Fruit fly (Drosophila melanogaster) whole organism, adult: ENCODE data around the gene CG33947.
A peak's percentile ranks its signal among the peaks of the same experiment; 100 is the strongest.

Experiments
- CG11617 ChIP-seq: fragments of 200-800 bp; sonication (Bioruptor generic); optimal IDR thresholded peaks from 2 replicates; lab custom pipeline; 2017; ENCODE audit warnings: mild to moderate bottlenecking, missing biosample characterization, missing genetic modification reagents, missing genetic modification characterization
- CG12768 ChIP-seq: fragments of 200-800 bp; sonication (Bioruptor generic); optimal IDR thresholded peaks from 2 replicates; lab custom pipeline; 2017; ENCODE audit warnings: missing biosample characterization, missing genetic modification characterization, mild to moderate bottlenecking, moderate library complexity, missing genetic modification reagents
- CG14711 ChIP-seq: fragments of 200-800 bp; sonication (Bioruptor generic); optimal IDR thresholded peaks from 2 replicates; lab custom pipeline; 2018; ENCODE audit warnings: missing biosample characterization, mild to moderate bottlenecking, missing genetic modification characterization, moderate library complexity
- CG1620 ChIP-seq: fragments of 200-800 bp; sonication (Bioruptor generic); optimal IDR thresholded peaks from 2 replicates; lab custom pipeline; 2016; ENCODE audit warnings: missing biosample characterization, missing genetic modification characterization
- CG33017 ChIP-seq: fragments of 200-800 bp; sonication (Bioruptor generic); optimal IDR thresholded peaks from 2 replicates; lab custom pipeline; 2018; ENCODE audit warnings: missing biosample characterization, mild to moderate bottlenecking, missing genetic modification characterization, moderate library complexity
- CG5204 ChIP-seq: fragments of 200-800 bp; sonication (Bioruptor generic); optimal IDR thresholded peaks from 2 replicates; lab custom pipeline; 2016; ENCODE audit warnings: missing biosample characterization, missing genetic modification characterization
- CG7045 ChIP-seq: fragments of 200-800 bp; sonication (Bioruptor generic); optimal IDR thresholded peaks from 2 replicates; lab custom pipeline; 2017; ENCODE audit warnings: missing biosample characterization, mild to moderate bottlenecking, missing genetic modification characterization
- CG7101 ChIP-seq: fragments of 200-800 bp; sonication (Bioruptor generic); optimal IDR thresholded peaks from 2 replicates; lab custom pipeline; 2018; ENCODE audit warnings: missing biosample characterization, mild to moderate bottlenecking, missing genetic modification characterization, moderate library complexity
- Clk ChIP-seq: fragments of 200-800 bp; sonication (Bioruptor generic); optimal IDR thresholded peaks from 2 replicates; lab custom pipeline; 2017; ENCODE audit warnings: missing biosample characterization, missing genetic modification characterization
- Crg-1 ChIP-seq: fragments of 200-800 bp; sonication (Bioruptor generic); optimal IDR thresholded peaks from 2 replicates; lab custom pipeline; 2016; ENCODE audit warnings: missing biosample characterization, missing genetic modification characterization
- Hr96 ChIP-seq: fragments of 200-800 bp; sonication (Bioruptor generic); optimal IDR thresholded peaks from 2 replicates; lab custom pipeline; 2016; ENCODE audit warnings: missing biosample characterization, missing genetic modification characterization
- Mnt ChIP-seq: fragments of 200-800 bp; sonication (Bioruptor generic); optimal IDR thresholded peaks from 2 replicates; lab custom pipeline; 2016; ENCODE audit warnings: missing biosample characterization, mild to moderate bottlenecking, missing genetic modification characterization
- bab1 ChIP-seq: fragments of 200-800 bp; sonication (Bioruptor generic); optimal IDR thresholded peaks from 3 replicates; lab custom pipeline; 2019; ENCODE audit warnings: missing biosample characterization, mild to moderate bottlenecking, missing genetic modification characterization, moderate library complexity
- cic ChIP-seq: fragments of 200-800 bp; sonication (Bioruptor generic); optimal IDR thresholded peaks from 2 replicates; lab custom pipeline; 2017; ENCODE audit warnings: missing biosample characterization, mild to moderate bottlenecking, missing genetic modification characterization, moderate library complexity
- cnc ChIP-seq, 2 experiments: fragments of >200 bp; optimal IDR thresholded peaks; 2 replicates each; lab custom pipeline; 2017
- kay ChIP-seq: fragments of 200-800 bp; sonication (Bioruptor generic); peaks from one replicate; lab custom pipeline; 2016; ENCODE audit warnings: missing biosample characterization, missing genetic modification characterization, borderline replicate concordance
- ovo ChIP-seq: fragments of 200-800 bp; sonication (Bioruptor generic); optimal IDR thresholded peaks from 2 replicates; lab custom pipeline; 2016; ENCODE audit warnings: missing biosample characterization, missing genetic modification characterization
- pad ChIP-seq: fragments of 200-800 bp; sonication (Bioruptor generic); optimal IDR thresholded peaks from 3 replicates; lab custom pipeline; 2017; ENCODE audit warnings: missing biosample characterization, missing genetic modification characterization, mild to moderate bottlenecking, moderate library complexity, missing genetic modification reagents
- tj ChIP-seq: fragments of 200-800 bp; sonication (Bioruptor generic); optimal IDR thresholded peaks from 3 replicates; lab custom pipeline; 2017; ENCODE audit warnings: missing biosample characterization, mild to moderate bottlenecking, missing genetic modification characterization, moderate library complexity
- toe ChIP-seq: fragments of 200-800 bp; sonication (Bioruptor generic); optimal IDR thresholded peaks from 2 replicates; lab custom pipeline; 2016; ENCODE audit warnings: missing biosample characterization, missing genetic modification characterization

The CG33947 gene

DNA sequence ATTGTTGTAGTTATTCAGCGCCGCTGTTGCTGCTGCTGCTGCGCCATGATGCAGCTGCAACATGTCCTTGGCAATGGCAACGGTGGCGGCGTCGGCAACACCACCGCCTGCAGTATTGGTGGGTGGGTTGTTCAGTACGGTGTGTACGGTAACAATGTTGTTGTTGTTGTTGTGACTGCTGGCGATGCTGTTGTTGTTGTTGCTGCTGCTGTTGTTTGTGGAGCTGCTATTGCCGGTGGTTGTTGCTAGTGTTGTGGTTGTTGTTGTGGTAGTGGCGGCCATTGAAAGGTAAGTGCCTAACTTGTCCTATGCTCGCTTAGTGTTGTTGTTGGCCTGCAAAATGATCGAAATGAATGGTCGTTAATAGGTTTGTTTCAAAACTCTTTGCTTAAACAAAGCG, 21.4 kb downstream of the CG33947 start:
- no peak for TF ChIP-seq pad
- no peak for TF ChIP-seq CG33017
- TF ChIP-seq Mnt (GFP tag; lab: Kevin White, UChicago): no peak
- no peak for TF ChIP-seq kay (GFP tag; lab: Kevin White, UChicago)
- no peak for TF ChIP-seq Crg-1 (GFP tag; lab: Kevin White, UChicago)
- TF ChIP-seq Clk (GFP tag; lab: Kevin White, UChicago): no peak
- no peak for TF ChIP-seq cic

DNA sequence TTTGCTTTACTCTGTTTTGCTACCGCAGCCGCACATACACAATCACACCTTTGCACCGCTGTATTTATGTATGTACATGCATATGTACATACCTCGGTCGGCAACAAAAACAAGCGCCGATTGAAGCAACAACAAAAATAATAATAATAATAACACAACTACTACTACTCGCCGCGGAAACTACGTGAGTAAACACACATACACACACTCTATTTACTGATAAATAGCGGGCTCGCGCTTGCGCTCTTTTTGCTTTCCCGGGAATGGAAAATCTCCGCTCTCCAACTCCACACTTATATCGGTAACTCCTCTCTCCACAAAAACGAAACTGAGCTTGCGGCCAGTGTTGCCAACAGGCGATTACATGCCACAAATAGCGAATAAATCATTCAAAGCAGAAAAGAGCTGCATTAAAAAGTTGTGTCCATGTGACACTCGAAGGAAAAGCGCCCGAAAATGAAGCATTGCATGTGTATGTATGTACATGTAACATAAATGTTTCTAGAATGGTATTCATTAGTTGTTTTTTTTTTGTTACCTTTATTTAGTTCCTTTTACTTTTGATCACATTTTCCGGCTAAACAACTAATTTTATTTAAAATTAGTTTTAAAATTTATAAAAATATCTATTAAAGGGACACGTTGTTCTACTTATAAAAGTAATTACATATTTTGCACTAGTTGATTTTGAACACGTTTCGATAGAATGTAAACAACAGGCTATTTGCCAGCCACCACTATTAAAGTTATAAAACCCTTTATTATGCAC, 22.5 kb downstream of the CG33947 start:
- TF ChIP-seq Crg-1 (GFP tag; lab: Kevin White, UChicago) (peak; percentile 66), cnc (optimal IDR thresholded peaks at IDR 0.05; lab: Kevin White, UChicago) (no peak), Mnt (GFP tag; lab: Kevin White, UChicago) (peak; percentile 85), CG5204 (GFP tag; lab: Kevin White, UChicago) (no peak), toe (GFP tag; lab: Kevin White, UChicago) (no peak), CG1620 (no peak), CG14711 (tag; lab: Kevin White, UChicago) (peak; percentile 60), CG7045 (GFP tag; lab: Kevin White, UChicago) (peak; percentile 48), ovo (GFP tag; lab: Kevin White, UChicago) (peak; percentile 80), pad (peak; percentile 78), tj (GFP tag; lab: Kevin White, UChicago) (peak; percentile 40), Clk (GFP tag; lab: Kevin White, UChicago) (peak; percentile 54), kay (GFP tag; lab: Kevin White, UChicago) (peak; percentile 97), CG11617 (GFP tag; lab: Kevin White, UChicago) (no peak), CG12768 (GFP tag; lab: Kevin White, UChicago) (peak; percentile 68), cic (peak; percentile 98), CG33017 (peak; percentile 19), CG7101 (peak; percentile 70), Hr96 (GFP tag; lab: Kevin White, UChicago) (peak; percentile 34)

DNA sequence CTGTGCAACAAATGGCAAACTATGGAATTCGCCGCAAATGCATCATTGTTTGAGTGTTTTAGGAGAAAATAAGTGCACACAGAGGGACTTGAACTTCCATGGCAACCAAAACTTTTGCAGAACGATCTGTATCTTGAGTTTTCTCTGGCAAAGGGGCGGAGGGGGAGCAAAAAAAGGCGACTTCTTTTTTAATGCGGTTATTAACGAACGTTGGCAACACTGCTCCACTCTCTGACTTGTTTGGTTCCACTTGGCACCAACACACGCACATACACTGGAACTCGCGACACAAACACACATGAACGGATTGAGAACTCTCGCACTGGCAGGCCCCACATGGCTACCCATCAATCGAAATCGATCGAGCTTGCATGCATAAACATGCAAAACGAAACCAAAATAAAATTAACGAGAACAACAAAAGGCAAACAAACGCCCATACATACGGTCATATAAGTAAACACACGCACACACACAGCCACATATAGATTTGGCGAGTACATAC, 23.2 kb downstream of the CG33947 start:
- TF ChIP-seq CG11617 (GFP tag; lab: Kevin White, UChicago) (no peak), tj (GFP tag; lab: Kevin White, UChicago) (no peak), Mnt (GFP tag; lab: Kevin White, UChicago) (peak; percentile 7), CG7101 (no peak), cic (no peak), CG1620 (peak; percentile 20), CG12768 (GFP tag; lab: Kevin White, UChicago) (peak; percentile 15), Hr96 (GFP tag; lab: Kevin White, UChicago) (no peak), pad (peak; percentile 10), bab1 (GFP tag; lab: Kevin White, UChicago) (no peak), CG14711 (tag; lab: Kevin White, UChicago) (peak; percentile 77), Clk (GFP tag; lab: Kevin White, UChicago) (no peak), CG33017 (no peak), Crg-1 (GFP tag; lab: Kevin White, UChicago) (peak; percentile 56), ovo (GFP tag; lab: Kevin White, UChicago) (no peak), toe (GFP tag; lab: Kevin White, UChicago) (no peak), CG5204 (GFP tag; lab: Kevin White, UChicago) (no peak), kay (GFP tag; lab: Kevin White, UChicago) (no peak), CG7045 (GFP tag; lab: Kevin White, UChicago) (peak; percentile 1), cnc (optimal IDR thresholded peaks at IDR 0.05; lab: Kevin White, UChicago) (no peak)

DNA sequence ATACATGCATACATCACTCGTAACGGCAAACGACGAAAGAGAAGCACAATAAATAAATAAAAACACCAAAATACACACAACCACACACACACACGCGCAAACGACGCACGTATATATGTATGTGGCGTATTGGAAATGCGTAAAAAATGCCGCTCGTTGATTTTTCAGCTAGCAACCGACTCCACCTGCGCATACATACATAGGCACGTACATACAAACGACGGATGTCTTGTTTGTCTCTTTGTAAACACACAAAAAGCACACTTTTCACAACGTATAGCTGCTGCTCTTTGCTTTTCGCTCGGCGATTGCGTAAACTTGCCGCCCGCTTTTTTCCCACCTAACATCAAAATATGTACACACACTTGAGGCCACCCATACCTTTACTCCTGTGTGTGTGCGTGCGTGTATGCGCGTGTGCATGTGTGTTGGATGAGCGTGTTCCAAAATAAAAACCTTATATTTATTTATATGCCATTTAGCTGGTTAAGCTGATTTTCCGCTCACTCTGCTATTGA, 23.7 kb downstream of the CG33947 start:
- TF ChIP-seq ovo (GFP tag; lab: Kevin White, UChicago) (peak; percentile 47), CG5204 (GFP tag; lab: Kevin White, UChicago) (no peak)

DNA sequence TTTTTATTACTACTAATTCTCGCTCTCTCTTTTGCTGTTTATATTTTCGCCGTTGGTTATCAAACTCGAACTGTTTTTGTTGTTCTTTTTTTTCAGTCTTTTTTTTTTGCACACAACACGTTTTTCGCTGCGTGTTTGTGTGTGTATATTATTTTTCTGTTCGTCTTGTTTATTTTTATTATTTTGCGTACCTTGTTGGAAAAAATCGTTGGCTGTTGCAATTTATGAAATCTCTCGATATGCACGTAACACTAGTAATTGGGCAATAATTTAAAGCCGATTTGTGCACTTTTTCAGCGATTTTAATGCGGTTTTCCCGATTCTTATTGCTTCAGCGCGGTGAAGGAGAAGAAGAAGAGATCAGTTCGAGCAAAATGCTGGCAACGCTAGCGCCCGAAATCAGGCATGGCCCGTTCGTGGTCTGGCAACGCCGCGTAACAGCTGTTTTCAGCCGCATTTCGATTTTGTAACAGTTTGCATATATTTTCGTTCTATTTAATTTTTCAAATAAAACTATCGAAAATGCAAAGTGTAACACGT, 24.2 kb downstream of the CG33947 start, which contains the start of the genes FoxK and mRpL2:
Gene FoxK, minus strand, starts transcription at position 365 of the 540 bp plus-strand sequence.
Gene mRpL2, plus strand, starts transcription at position 429 of the 540 bp plus-strand sequence.
- TF ChIP-seq CG11617 (GFP tag; lab: Kevin White, UChicago): peak; percentile 89
- TF ChIP-seq bab1 (GFP tag; lab: Kevin White, UChicago): peak; percentile 31
- TF ChIP-seq Mnt (GFP tag; lab: Kevin White, UChicago): peak; percentile 91
- TF ChIP-seq CG14711 (tag; lab: Kevin White, UChicago): peak; percentile 51
- TF ChIP-seq Hr96 (GFP tag; lab: Kevin White, UChicago): peak; percentile 57
- peak; percentile 98 for TF ChIP-seq kay (GFP tag; lab: Kevin White, UChicago)
- TF ChIP-seq CG7045 (GFP tag; lab: Kevin White, UChicago): peak; percentile 71
- TF ChIP-seq Clk (GFP tag; lab: Kevin White, UChicago): peak; percentile 7
- TF ChIP-seq tj (GFP tag; lab: Kevin White, UChicago): peak; percentile 88
- peak; percentile 85 for TF ChIP-seq CG12768 (GFP tag; lab: Kevin White, UChicago)
- peak; percentile 58 for TF ChIP-seq toe (GFP tag; lab: Kevin White, UChicago)
- TF ChIP-seq CG33017: peak; percentile 72
- peak; percentile 64 for TF ChIP-seq CG1620
- no peak for TF ChIP-seq pad
- TF ChIP-seq Crg-1 (GFP tag; lab: Kevin White, UChicago): peak; percentile 15
- TF ChIP-seq cnc (optimal IDR thresholded peaks at IDR 0.05; lab: Kevin White, UChicago): no peak
- peak; percentile 93 for TF ChIP-seq cic
- TF ChIP-seq ovo (GFP tag; lab: Kevin White, UChicago): peak; percentile 9
- TF ChIP-seq CG7101: peak; percentile 7
- TF ChIP-seq CG5204 (GFP tag; lab: Kevin White, UChicago): no peak
